Worm (Caenorhabditis elegans): ENCODE measurements around the gene sra-32.

sra-32 gene

ce11 chrII:4518300-4518907 is 13.4 kb downstream of the sra-32 start, which contains the start of gene hlh-1 (continued):
- TF ChIP-seq nhr-237 (tag; optimal IDR thresholded peaks at IDR 0.05) (no peak), ama-1 (optimal IDR thresholded peaks at IDR 0.05) (no peak), sma-9 (GFP tag; optimal IDR thresholded peaks at IDR 0.05) (peak; percentile 56), sma-9 (tag; optimal IDR thresholded peaks at IDR 0.05) (no peak), nhr-21 (tag; optimal IDR thresholded peaks at IDR 0.05) (no peak), ZK546.5 (tag; optimal IDR thresholded peaks at IDR 0.05) (no peak), crh-2 (tag; optimal IDR thresholded peaks at IDR 0.05) (no peak), nhr-6 (tag; optimal IDR thresholded peaks at IDR 0.05) (no peak), skn-1 (tag; optimal IDR thresholded peaks at IDR 0.05) (no peak), sma-3 (GFP tag; optimal IDR thresholded peaks at IDR 0.05) (no peak)

ce11 chrII:4517254-4517653 is 14.5 kb downstream of the sra-32 start:
- TF ChIP-seq ZK546.5 (tag; optimal IDR thresholded peaks at IDR 0.05) (no peak), nhr-6 (tag; optimal IDR thresholded peaks at IDR 0.05) (no peak), unc-62 (GFP tag; optimal IDR thresholded peaks at IDR 0.05) (no peak), nhr-23 (tag; optimal IDR thresholded peaks at IDR 0.05) (no peak)

- TF ChIP-seq aly-2 (tag; optimal IDR thresholded peaks at IDR 0.05) = no peak
- no peak for TF ChIP-seq unc-62 (GFP tag; optimal IDR thresholded peaks at IDR 0.05)
- no peak for TF ChIP-seq lin-11 (tag; optimal IDR thresholded peaks at IDR 0.05)
- no peak for TF ChIP-seq ztf-4 (tag; optimal IDR thresholded peaks at IDR 0.05)
- TF ChIP-seq fos-1 (tag; optimal IDR thresholded peaks at IDR 0.05) = no peak
- TF ChIP-seq sem-4 (tag; optimal IDR thresholded peaks at IDR 0.05) = no peak
- no peak for TF ChIP-seq C34F6.9 (tag; optimal IDR thresholded peaks at IDR 0.05)
- TF ChIP-seq ztf-11 (tag; optimal IDR thresholded peaks at IDR 0.05) = no peak
- no peak for TF ChIP-seq peb-1 (tag; optimal IDR thresholded peaks at IDR 0.05)
- TF ChIP-seq unc-55 (GFP tag; optimal IDR thresholded peaks at IDR 0.05) = no peak
- no peak for TF ChIP-seq nhr-77 (tag; optimal IDR thresholded peaks at IDR 0.05)
- no peak for TF ChIP-seq lin-13 (GFP tag; optimal IDR thresholded peaks at IDR 0.05)
- TF ChIP-seq egl-27 (tag; optimal IDR thresholded peaks at IDR 0.05) = no peak
- TF ChIP-seq gmeb-1 (tag; optimal IDR thresholded peaks at IDR 0.05) = no peak
- TF ChIP-seq nhr-12 (tag; optimal IDR thresholded peaks at IDR 0.05) = no peak
These were observed 15.5 kb downstream of the sra-32 start for ce11 chrII:4516291-4516690.

- TF ChIP-seq ztf-11 (tag; optimal IDR thresholded peaks at IDR 0.05) (no peak), nhr-10 (tag; optimal IDR thresholded peaks at IDR 0.05) (no peak), F13H6.1 (tag; optimal IDR thresholded peaks at IDR 0.05) (no peak), egl-27 (tag; optimal IDR thresholded peaks at IDR 0.05) (no peak), nhr-23 (tag; optimal IDR thresholded peaks at IDR 0.05) (no peak), blmp-1 (tag; optimal IDR thresholded peaks at IDR 0.05; ENCODE audit: insufficient read depth) (no peak), dmd-4 (tag; optimal IDR thresholded peaks at IDR 0.05) (no peak), ZK546.5 (tag; optimal IDR thresholded peaks at IDR 0.05) (no peak), fos-1 (tag; optimal IDR thresholded peaks at IDR 0.05) (no peak), unc-39 (tag; optimal IDR thresholded peaks at IDR 0.05) (no peak), unc-62 (GFP tag; optimal IDR thresholded peaks at IDR 0.05) (no peak), nhr-12 (tag; optimal IDR thresholded peaks at IDR 0.05) (no peak), ceh-82 (tag; optimal IDR thresholded peaks at IDR 0.05) (no peak), peb-1 (tag; optimal IDR thresholded peaks at IDR 0.05) (no peak), nhr-25 (tag; optimal IDR thresholded peaks at IDR 0.05) (no peak), crh-2 (tag; optimal IDR thresholded peaks at IDR 0.05) (no peak)
These were observed 19.9 kb downstream of the sra-32 start, which contains the start of gene cyp-23A1 for ce11 chrII:4511911-4512310. Gene cyp-23A1 (plus strand): TSS chrII:4512211.

ce11 chrII:4510684-4511083 is 21.1 kb downstream of the sra-32 start:
- TF ChIP-seq blmp-1 (tag; optimal IDR thresholded peaks at IDR 0.05; ENCODE audit: insufficient read depth) (peak; percentile 12), egl-27 (tag; optimal IDR thresholded peaks at IDR 0.05) (no peak), skn-1 (tag; optimal IDR thresholded peaks at IDR 0.05) (no peak)

- TF ChIP-seq sma-9 (GFP tag; optimal IDR thresholded peaks at IDR 0.05) (no peak), sma-9 (tag; optimal IDR thresholded peaks at IDR 0.05) (no peak), crh-2 (tag; optimal IDR thresholded peaks at IDR 0.05) (peak; percentile 33), sma-3 (GFP tag; optimal IDR thresholded peaks at IDR 0.05) (peak; percentile 18), mab-5 (tag; optimal IDR thresholded peaks at IDR 0.05) (no peak), dmd-4 (tag; optimal IDR thresholded peaks at IDR 0.05) (no peak), fos-1 (tag; optimal IDR thresholded peaks at IDR 0.05) (peak; percentile 74), lsy-2 (tag; optimal IDR thresholded peaks at IDR 0.05) (peak in 1 of 2 experiments; percentile 38)
These were observed 24.1 kb downstream of the sra-32 start for ce11 chrII:4507669-4508068.
